Fruit fly (Drosophila melanogaster) whole organism, embryonic: ENCODE results near the gene Ssl2.

Source experiments
- Abd-B ChIP-seq: fragments of 200-800 bp; sonication (Bioruptor generic); optimal IDR thresholded peaks from 2 replicates; lab custom pipeline; 2018; ENCODE audit warnings: missing biosample characterization, mild to moderate bottlenecking, missing genetic modification characterization, moderate library complexity
- Awh ChIP-seq: fragments of 200-800 bp; sonication (Bioruptor generic); IDR thresholded peaks from 2 replicates; pipeline ENCODE4, ENCODE4 v1.3.6; 2022; ENCODE audit warnings: missing biosample characterization, missing genetic modification characterization
- C15 ChIP-seq: fragments of 200-800 bp; sonication (Bioruptor generic); IDR thresholded peaks from 3 replicates; pipeline ENCODE4 v1.3.6; 2022; ENCODE audit warnings: missing biosample characterization, missing genetic modification characterization
- CG11247 ChIP-seq: fragments of 200-800 bp; sonication (Bioruptor generic); IDR thresholded peaks from 2 replicates; pipeline ENCODE4 v1.3.6; 2022; ENCODE audit warnings: missing biosample characterization, missing genetic modification characterization
- CG13424 ChIP-seq: fragments of 200-800 bp; sonication (Bioruptor generic); optimal IDR thresholded peaks from 2 replicates; lab custom pipeline; 2019; ENCODE audit warnings: missing biosample characterization, mild to moderate bottlenecking, missing genetic modification characterization, moderate library complexity
- CG15479 ChIP-seq: fragments of 200-800 bp; sonication (Bioruptor generic); optimal IDR thresholded peaks from 3 replicates; lab custom pipeline; 2019; ENCODE audit warnings: missing biosample characterization, mild to moderate bottlenecking, missing genetic modification characterization, moderate library complexity
- CG16779 ChIP-seq: fragments of 200-800 bp; sonication (Bioruptor generic); IDR thresholded peaks from 2 replicates; pipeline ENCODE4 v1.3.6; 2022; ENCODE audit warnings: missing biosample characterization, missing genetic modification characterization
- CG16813 ChIP-seq: fragments of 200-800 bp; sonication (Bioruptor generic); IDR thresholded peaks from 3 replicates; pipeline ENCODE4 v1.3.6; 2022; ENCODE audit warnings: missing biosample characterization, missing genetic modification characterization; ENCODE audit not compliant: partially characterized antibody
- CG16815 ChIP-seq: fragments of 200-800 bp; sonication (Bioruptor generic); optimal IDR thresholded peaks from 3 replicates; lab custom pipeline; 2017; ENCODE audit warnings: missing biosample characterization, mild to moderate bottlenecking, missing genetic modification characterization
- CG17186 ChIP-seq: fragments of 200-800 bp; sonication (Bioruptor generic); optimal IDR thresholded peaks from 3 replicates; lab custom pipeline; 2017; ENCODE audit warnings: missing biosample characterization, missing genetic modification reagents, missing genetic modification characterization
- CG17802 ChIP-seq: fragments of 200-800 bp; sonication (Bioruptor generic); optimal IDR thresholded peaks from 2 replicates; lab custom pipeline; 2018; ENCODE audit warnings: missing biosample characterization, mild to moderate bottlenecking, missing genetic modification characterization, moderate library complexity
- CG18764 ChIP-seq: fragments of 200-800 bp; sonication (Bioruptor generic); optimal IDR thresholded peaks from 3 replicates; lab custom pipeline; 2016; ENCODE audit warnings: missing biosample characterization, missing genetic modification characterization
- CG2678 ChIP-seq: fragments of 200-800 bp; sonication (Bioruptor generic); optimal IDR thresholded peaks from 3 replicates; lab custom pipeline; 2019; ENCODE audit warnings: missing biosample characterization, mild to moderate bottlenecking, missing genetic modification characterization, moderate library complexity
- CG31224 ChIP-seq: fragments of 200-800 bp; sonication (Bioruptor generic); IDR thresholded peaks from 2 replicates; pipeline ENCODE4 v1.3.6; 2022; ENCODE audit warnings: missing biosample characterization, missing genetic modification characterization
- CG3838 ChIP-seq: fragments of 200-800 bp; sonication (Bioruptor generic); optimal IDR thresholded peaks from 3 replicates; lab custom pipeline; 2016; ENCODE audit warnings: missing biosample characterization, missing genetic modification characterization
- CG42726 ChIP-seq: fragments of 200-800 bp; sonication (Bioruptor generic); IDR thresholded peaks from 2 replicates; pipeline ENCODE4 v1.3.6; 2022; ENCODE audit warnings: missing biosample characterization, missing genetic modification characterization; ENCODE audit not compliant: partially characterized antibody
- CG4360 ChIP-seq: fragments of 200-800 bp; sonication (Bioruptor generic); IDR thresholded peaks from 2 replicates; pipeline ENCODE4 v1.3.6; 2022; ENCODE audit warnings: missing biosample characterization, missing genetic modification characterization
- CG4404 ChIP-seq: fragments of 200-800 bp; sonication (Bioruptor generic); IDR thresholded peaks from 2 replicates; pipeline ENCODE4 v1.3.6; 2022; ENCODE audit warnings: missing biosample characterization, missing genetic modification characterization
- CG4854 ChIP-seq: fragments of 200-800 bp; sonication (Bioruptor generic); optimal IDR thresholded peaks from 2 replicates; lab custom pipeline; 2016; ENCODE audit warnings: missing biosample characterization, missing genetic modification characterization, inconsistent platforms
- CG5180 ChIP-seq: fragments of 200-800 bp; sonication (Bioruptor generic); optimal IDR thresholded peaks from 3 replicates; lab custom pipeline; 2017; ENCODE audit warnings: missing biosample characterization, missing genetic modification characterization, mild to moderate bottlenecking, moderate library complexity, missing genetic modification reagents
- CG8388 ChIP-seq: fragments of 200-800 bp; sonication (Bioruptor generic); optimal IDR thresholded peaks from 2 replicates; lab custom pipeline; 2019; ENCODE audit warnings: missing biosample characterization, mild to moderate bottlenecking, missing genetic modification characterization, moderate library complexity
- CG8765 ChIP-seq: fragments of 200-800 bp; sonication (Bioruptor generic); IDR thresholded peaks from 2 replicates; pipeline ENCODE4 v1.3.6; 2022; ENCODE audit warnings: missing biosample characterization, missing genetic modification characterization
- CG9727 ChIP-seq: fragments of 200-800 bp; sonication (Bioruptor generic); optimal IDR thresholded peaks from 3 replicates; lab custom pipeline; 2017; ENCODE audit warnings: missing biosample characterization, mild to moderate bottlenecking, missing genetic modification characterization
- CoRest ChIP-seq: fragments of 200-800 bp; sonication (Bioruptor generic); optimal IDR thresholded peaks from 3 replicates; lab custom pipeline; 2018; ENCODE audit warnings: missing biosample characterization, mild to moderate bottlenecking, missing genetic modification characterization, moderate library complexity
- Doc3 ChIP-seq: fragments of 200-800 bp; sonication (Bioruptor generic); IDR thresholded peaks from 3 replicates; pipeline ENCODE4 v1.3.6; 2022; ENCODE audit warnings: missing biosample characterization, missing genetic modification characterization; ENCODE audit not compliant: partially characterized antibody
- E2f2 ChIP-seq: fragments of 200-800 bp; sonication (Bioruptor generic); IDR thresholded peaks from 2 replicates; pipeline ENCODE4 v1.3.6; 2022; ENCODE audit warnings: missing biosample characterization, missing genetic modification characterization
- Ets97D ChIP-seq: fragments of 200-800 bp; sonication (Bioruptor generic); optimal IDR thresholded peaks from 3 replicates; lab custom pipeline; 2016; ENCODE audit warnings: missing biosample characterization, missing genetic modification characterization
- Hey ChIP-seq: fragments of 200-800 bp; sonication (Bioruptor generic); optimal IDR thresholded peaks from 3 replicates; lab custom pipeline; 2018; ENCODE audit warnings: missing biosample characterization, mild to moderate bottlenecking, missing genetic modification characterization
- HmgD ChIP-seq: fragments of 200-800 bp; sonication (Bioruptor generic); optimal IDR thresholded peaks from 3 replicates; lab custom pipeline; 2016; ENCODE audit warnings: missing biosample characterization, missing genetic modification characterization
- Hr3 ChIP-seq: fragments of 200-800 bp; sonication (Bioruptor generic); optimal IDR thresholded peaks from 3 replicates; lab custom pipeline; 2016; ENCODE audit warnings: missing biosample characterization, missing genetic modification characterization
- Lpt ChIP-seq: fragments of >200 bp; optimal IDR thresholded peaks from 2 replicates; lab custom pipeline; 2018; ENCODE audit warnings: missing biosample characterization, missing genetic modification characterization
- NfI ChIP-seq: fragments of 200-800 bp; sonication (Bioruptor generic); optimal IDR thresholded peaks from 3 replicates; lab custom pipeline; 2018; ENCODE audit warnings: missing biosample characterization, mild to moderate bottlenecking, missing genetic modification characterization, moderate library complexity
- Oaz ChIP-seq: fragments of 200-800 bp; sonication (Bioruptor generic); IDR thresholded peaks from 2 replicates; pipeline ENCODE4 v1.3.6; 2022; ENCODE audit warnings: missing biosample characterization, missing genetic modification characterization
- Poxn ChIP-seq: fragments of 200-800 bp; sonication (Bioruptor generic); IDR thresholded peaks from 2 replicates; pipeline ENCODE4 v1.3.6; 2022; ENCODE audit warnings: missing biosample characterization, missing genetic modification characterization
- Spps ChIP-seq: fragments of 200-800 bp; sonication (Bioruptor generic); optimal IDR thresholded peaks from 2 replicates; lab custom pipeline; 2018; ENCODE audit warnings: missing biosample characterization, mild to moderate bottlenecking, missing genetic modification characterization
- Trl ChIP-seq, 3 experiments: fragments of >200 bp in 2 of 3; fragments of 200-800 bp in 1 of 3; sonication (Bioruptor generic) in 1 of 3; optimal IDR thresholded peaks; 2 replicates in 1 of 3; 3 replicates in 2 of 3; lab custom pipeline; 2016 to 2017; ENCODE audit warnings: missing biosample characterization in 1 of 3, missing genetic modification characterization in 1 of 3
- Xbp1 ChIP-seq: fragments of 200-800 bp; sonication (Bioruptor generic); optimal IDR thresholded peaks from 3 replicates; lab custom pipeline; 2016; ENCODE audit warnings: missing biosample characterization, mild to moderate bottlenecking, missing genetic modification characterization
- YL-1 ChIP-seq: fragments of 200-800 bp; sonication (Bioruptor generic); optimal IDR thresholded peaks from 3 replicates; lab custom pipeline; 2017; ENCODE audit warnings: missing biosample characterization, mild to moderate bottlenecking, missing genetic modification characterization
- ara ChIP-seq: fragments of 200-800 bp; sonication (Bioruptor generic); IDR thresholded peaks from 2 replicates; pipeline ENCODE4 v1.3.6; 2022; ENCODE audit warnings: missing biosample characterization, missing genetic modification characterization
- az2 ChIP-seq: fragments of 200-800 bp; sonication (Bioruptor generic); optimal IDR thresholded peaks from 3 replicates; lab custom pipeline; 2016; ENCODE audit warnings: missing biosample characterization, missing genetic modification characterization
- bbx ChIP-seq: fragments of 200-800 bp; sonication (Bioruptor generic); IDR thresholded peaks from 2 replicates; pipeline ENCODE4 v1.3.6; 2022; ENCODE audit warnings: missing biosample characterization, missing genetic modification characterization; ENCODE audit not compliant: partially characterized antibody
- dpn ChIP-seq, 2 experiments: fragments of 200-800 bp; sonication (Bioruptor generic); optimal IDR thresholded peaks; 3 replicates each; lab custom pipeline; 2016; ENCODE audit warnings: missing biosample characterization in 2 of 2, missing genetic modification characterization in 2 of 2
- fd96Cb ChIP-seq: fragments of 200-800 bp; sonication (Bioruptor generic); optimal IDR thresholded peaks from 2 replicates; lab custom pipeline; 2018; ENCODE audit warnings: missing biosample characterization, mild to moderate bottlenecking, missing genetic modification characterization, moderate library complexity
- gcm2 ChIP-seq: fragments of 200-800 bp; sonication (Bioruptor generic); optimal IDR thresholded peaks from 2 replicates; lab custom pipeline; 2016; ENCODE audit warnings: missing biosample characterization, missing genetic modification characterization
- gfzf ChIP-seq: fragments of 200-800 bp; sonication (Bioruptor generic); optimal IDR thresholded peaks from 2 replicates; lab custom pipeline; 2016; ENCODE audit warnings: missing biosample characterization, mild to moderate bottlenecking, missing genetic modification characterization, moderate library complexity
- h ChIP-seq: fragments of >200 bp; optimal IDR thresholded peaks from 2 replicates; lab custom pipeline; 2017
- kay ChIP-seq: fragments of 200-800 bp; sonication (Bioruptor generic); optimal IDR thresholded peaks from 2 replicates; lab custom pipeline; 2016; ENCODE audit warnings: missing biosample characterization, missing genetic modification characterization
- lab ChIP-seq: fragments of 200-800 bp; sonication (Bioruptor generic); optimal IDR thresholded peaks from 3 replicates; lab custom pipeline; 2017; ENCODE audit warnings: missing biosample characterization, missing genetic modification characterization, mild to moderate bottlenecking, moderate library complexity, missing genetic modification reagents
- p53 ChIP-seq: fragments of 200-800 bp; sonication (Bioruptor generic); optimal IDR thresholded peaks from 2 replicates; lab custom pipeline; 2016; ENCODE audit warnings: missing biosample characterization, missing genetic modification characterization

The Ssl2 gene

DNA sequence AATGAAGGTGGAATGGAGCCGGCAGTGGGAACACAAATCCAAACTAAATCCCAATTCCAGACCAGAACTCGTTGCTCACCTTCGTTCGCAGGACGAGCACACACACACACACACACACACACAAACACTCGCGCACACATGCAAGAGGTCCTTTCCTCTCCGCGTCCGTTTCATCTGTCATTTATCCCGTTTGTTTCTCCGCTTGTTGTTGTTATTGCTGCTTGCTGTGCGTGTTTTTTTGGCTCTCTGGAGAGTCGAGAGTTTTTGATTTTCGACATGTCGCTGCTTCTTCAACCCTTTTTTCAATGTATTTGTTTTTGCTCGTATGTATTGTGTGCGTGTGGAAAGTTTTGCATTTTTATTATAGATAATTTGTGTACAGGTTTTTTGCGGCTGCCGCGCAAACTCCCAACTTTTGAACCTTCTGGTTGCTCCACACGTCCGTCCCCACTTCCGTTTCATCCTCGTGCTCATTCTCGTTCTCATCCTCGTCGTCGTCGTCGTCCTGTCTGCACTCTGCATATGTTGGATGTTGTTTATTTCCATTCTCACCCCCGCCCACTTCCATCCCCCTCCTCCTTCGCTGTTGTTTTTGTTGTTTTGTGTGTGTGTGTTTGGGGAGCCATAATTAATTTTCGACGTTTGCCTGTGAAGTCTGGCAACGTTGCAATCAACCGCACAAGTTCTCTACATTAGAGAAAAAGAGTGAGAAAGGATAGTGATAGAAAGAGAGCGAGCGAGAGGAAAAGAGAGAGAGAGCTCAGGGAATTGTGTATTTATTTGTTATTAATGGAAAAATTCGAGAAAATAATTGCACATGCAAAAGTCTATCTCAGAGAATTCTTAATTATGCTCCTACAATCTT is 37.0 kb upstream of the Ssl2 start (continued):
- no peak for TF ChIP-seq CG4404 (GFP tag; lab: Robert Waterston, UW)
- no peak for TF ChIP-seq p53 (GFP tag; lab: Kevin White, UChicago)
- TF ChIP-seq h (lab: Kevin White, UChicago): no peak
- no peak for TF ChIP-seq Poxn (GFP tag; lab: Robert Waterston, UW)
- no peak for TF ChIP-seq fd96Cb
- no peak for TF ChIP-seq ara
- no peak for TF ChIP-seq E2f2 (GFP tag; lab: Robert Waterston, UW)
- TF ChIP-seq CG42726 (GFP tag; lab: Robert Waterston, UW): no peak
- TF ChIP-seq CG16813 (GFP tag; lab: Robert Waterston, UW): no peak
- TF ChIP-seq HmgD (GFP tag; lab: Kevin White, UChicago): no peak
- TF ChIP-seq CG16815 (GFP tag; lab: Kevin White, UChicago): no peak
- TF ChIP-seq NfI (GFP tag; lab: Kevin White, UChicago): no peak
- no peak for TF ChIP-seq gcm2 (GFP tag; lab: Kevin White, UChicago)
- TF ChIP-seq kay (GFP tag; lab: Kevin White, UChicago): no peak
- no peak for TF ChIP-seq gfzf
- no peak for TF ChIP-seq CG13424 (tag; lab: Kevin White, UChicago)
- no peak for TF ChIP-seq Oaz (GFP tag; lab: Robert Waterston, UW)
- no peak for TF ChIP-seq CG9727 (GFP tag; lab: Kevin White, UChicago)
- peak; percentile 0 for TF ChIP-seq CG15479 (GFP tag; lab: Kevin White, UChicago)
- peak; percentile 32 to 35 for TF ChIP-seq Trl (optimal IDR thresholded peaks at IDR 0.05; lab: Kevin White, UChicago)
- TF ChIP-seq Trl (GFP tag; optimal IDR thresholded peaks at IDR 0.05; lab: Kevin White, UChicago): no peak
- TF ChIP-seq Awh: no peak
- TF ChIP-seq CG3838 (GFP tag; lab: Kevin White, UChicago): no peak
- no peak for TF ChIP-seq CG4854 (GFP tag; lab: Kevin White, UChicago)
- TF ChIP-seq CG8388 (GFP tag; lab: Kevin White, UChicago): no peak
- no peak for TF ChIP-seq dpn (GFP tag; optimal IDR thresholded peaks at IDR 0.05; lab: Kevin White, UChicago)
- TF ChIP-seq Ets97D (GFP tag; lab: Kevin White, UChicago): no peak
- no peak for TF ChIP-seq Hr3 (GFP tag; lab: Kevin White, UChicago)
- no peak for TF ChIP-seq Lpt (GFP tag; lab: Kevin White, UChicago)
- peak; percentile 91 for TF ChIP-seq CG4360 (GFP tag; lab: Robert Waterston, UW)
- TF ChIP-seq CG17186 (GFP tag; lab: Kevin White, UChicago): no peak
- TF ChIP-seq CG5180 (GFP tag; lab: Kevin White, UChicago): no peak
- TF ChIP-seq CoRest (tag; lab: Kevin White, UChicago): no peak
- no peak for TF ChIP-seq az2 (GFP tag; lab: Kevin White, UChicago)
- TF ChIP-seq CG17802 (tag; lab: Kevin White, UChicago): no peak
- no peak for TF ChIP-seq Xbp1 (GFP tag; lab: Kevin White, UChicago)
- no peak for TF ChIP-seq C15
- TF ChIP-seq CG11247 (GFP tag; lab: Robert Waterston, UW): no peak
- TF ChIP-seq CG2678 (tag; lab: Kevin White, UChicago): no peak
- TF ChIP-seq Hey: no peak
- TF ChIP-seq CG18764 (GFP tag; lab: Kevin White, UChicago): no peak
- no peak for TF ChIP-seq CG16779 (GFP tag; lab: Robert Waterston, UW)
- TF ChIP-seq Abd-B (GFP tag; lab: Kevin White, UChicago): no peak
- TF ChIP-seq CG8765 (GFP tag; lab: Robert Waterston, UW): no peak
- TF ChIP-seq Spps (tag; lab: Kevin White, UChicago): no peak
- TF ChIP-seq Doc3 (GFP tag; lab: Robert Waterston, UW): no peak
- no peak for TF ChIP-seq CG31224 (GFP tag; lab: Robert Waterston, UW)
- TF ChIP-seq YL-1 (GFP tag; lab: Kevin White, UChicago): no peak
- TF ChIP-seq lab (GFP tag; lab: Kevin White, UChicago): no peak
- 0 out of 2 replicates have a peak, but pooled peaks have one; percentile 11 for TF ChIP-seq bbx
